Worm (Caenorhabditis elegans) whole organism, L4 larva: ENCODE data around the gene ZK1098.9.

ENCODE experiments used
- D1046.2 ChIP-seq: fragments of 200-800 bp; sonication (Bioruptor generic); IDR thresholded peaks from 2 replicates; pipeline ENCODE4 v1.3.6; 2022; ENCODE audit warnings: missing genetic modification characterization, missing compliant biosample characterization
- F10B5.3 ChIP-seq: sonication (generic microtip); optimal IDR thresholded peaks from 2 replicates; lab custom pipeline; 2016; ENCODE audit warnings: mild to moderate bottlenecking, missing genetic modification characterization, missing compliant biosample characterization
- F26F4.8 ChIP-seq: fragments of 200-800 bp; sonication (Bioruptor generic); conservative IDR thresholded peaks from 2 replicates; pipeline ENCODE4 v1.3.6; 2022; ENCODE audit warnings: missing genetic modification characterization, missing compliant biosample characterization
- F49E8.2 ChIP-seq: sonication (generic microtip); optimal IDR thresholded peaks from 2 replicates; lab custom pipeline; 2016; ENCODE audit warnings: missing compliant biosample characterization, mild to moderate bottlenecking, missing genetic modification characterization, borderline replicate concordance
- Y48G9A.11 ChIP-seq: fragments of 200-800 bp; sonication (Bioruptor generic); IDR thresholded peaks from 2 replicates; pipeline ENCODE4 v1.3.6; 2022; ENCODE audit warnings: missing genetic modification reagents, missing genetic modification characterization, missing compliant biosample characterization
- Y5F2A.4 ChIP-seq: fragments of 200-800 bp; sonication (Bioruptor generic); optimal IDR thresholded peaks from 2 replicates; lab custom pipeline; 2018; ENCODE audit warnings: mild to moderate bottlenecking, missing genetic modification characterization, missing compliant biosample characterization
- ZK337.2 ChIP-seq: fragments of 200-800 bp; sonication (Bioruptor generic); IDR thresholded peaks from 2 replicates; pipeline ENCODE4 v1.3.6; 2022; ENCODE audit warnings: missing genetic modification reagents, missing genetic modification characterization, missing compliant biosample characterization
- ZK546.5 ChIP-seq, 2 experiments: sonication (generic microtip); optimal IDR thresholded peaks; 2 replicates each; lab custom pipeline; 2017; ENCODE audit warnings: missing biosample characterization in 2 of 2, missing genetic modification characterization in 2 of 2
- arid-1 ChIP-seq: fragments of 200-800 bp; sonication (Bioruptor generic); conservative IDR thresholded peaks from 2 replicates; pipeline ENCODE4 v1.3.6; 2022; ENCODE audit warnings: missing genetic modification reagents, missing genetic modification characterization, missing compliant biosample characterization
- ceh-20 ChIP-seq: fragments of 200-800 bp; sonication (Bioruptor generic); IDR thresholded peaks from 2 replicates; pipeline ENCODE4 v1.3.6; 2022; ENCODE audit warnings: missing genetic modification reagents, missing genetic modification characterization, missing compliant biosample characterization
- ctbp-1 ChIP-seq: fragments of 200-800 bp; sonication (Bioruptor generic); IDR thresholded peaks from 2 replicates; pipeline ENCODE4 v1.3.6; 2022; ENCODE audit warnings: missing genetic modification reagents, missing genetic modification characterization, missing compliant biosample characterization
- daf-19 ChIP-seq: fragments of 200-800 bp; sonication (Bioruptor generic); conservative IDR thresholded peaks from 2 replicates; pipeline ENCODE4 v1.3.6; 2022; ENCODE audit warnings: missing genetic modification characterization, missing compliant biosample characterization
- daf-8 ChIP-seq: fragments of 200-800 bp; sonication (Bioruptor generic); IDR thresholded peaks from 2 replicates; pipeline ENCODE4 v1.3.6; 2022; ENCODE audit warnings: missing genetic modification characterization, missing compliant biosample characterization
- dpl-1 ChIP-seq: fragments of 150-350 bp; optimal IDR thresholded peaks from 2 replicates; lab custom pipeline; 2014; ENCODE audit warnings: missing biosample characterization, missing genetic modification reagents, missing genetic modification characterization
- egl-27 ChIP-seq: sonication (generic microtip); optimal IDR thresholded peaks from 3 replicates; lab custom pipeline; 2017; ENCODE audit warnings: missing biosample characterization, missing genetic modification reagents, missing genetic modification characterization
- fkh-10 ChIP-seq: fragments of 150-350 bp; optimal IDR thresholded peaks from 2 replicates; lab custom pipeline; 2014; ENCODE audit warnings: missing biosample characterization, missing genetic modification reagents, missing genetic modification characterization
- hif-1 ChIP-seq, 2 experiments: sonication (generic microtip); optimal IDR thresholded peaks; 2 replicates each; lab custom pipeline; 2016 to 2017; ENCODE audit warnings: missing compliant biosample characterization in 2 of 2, missing genetic modification characterization in 2 of 2, missing genetic modification reagents in 2 of 2, missing genotype in 2 of 2, mild to moderate bottlenecking in 1 of 2
- hlh-30 ChIP-seq: sonication (generic microtip); optimal IDR thresholded peaks from 2 replicates; lab custom pipeline; 2017; ENCODE audit warnings: antibody characterized with exemption, mild to moderate bottlenecking, missing genetic modification characterization, missing compliant biosample characterization; ENCODE audit not compliant: insufficient read depth
- jun-1 ChIP-seq: fragments of 150-350 bp; optimal IDR thresholded peaks from 2 replicates; lab custom pipeline; 2014; ENCODE audit warnings: missing biosample characterization, missing genetic modification reagents, missing genetic modification characterization
- lin-15B ChIP-seq: fragments of 150-350 bp; sonication (generic microtip); optimal IDR thresholded peaks from 3 replicates; lab custom pipeline; 2014; ENCODE audit warnings: missing biosample characterization, missing genetic modification characterization
- lin-29 ChIP-seq: fragments of 200-800 bp; sonication (Bioruptor generic); IDR thresholded peaks from 2 replicates; pipeline ENCODE4 v1.3.6; 2022; ENCODE audit warnings: missing genetic modification reagents, missing genetic modification characterization, missing compliant biosample characterization
- lin-38 ChIP-seq: fragments of 200-800 bp; sonication (Bioruptor generic); IDR thresholded peaks from 2 replicates; pipeline ENCODE4 v1.3.6; 2022; ENCODE audit warnings: missing genetic modification reagents, missing genetic modification characterization, missing compliant biosample characterization
- lin-39 ChIP-seq: fragments of 150-350 bp; optimal IDR thresholded peaks from 2 replicates; lab custom pipeline; 2014; ENCODE audit warnings: missing biosample characterization, missing genetic modification reagents, missing genetic modification characterization
- lsy-2 ChIP-seq, 2 experiments: fragments of 150-350 bp in 1 of 2; sonication (generic microtip) in 1 of 2; optimal IDR thresholded peaks; 2 replicates each; lab custom pipeline; 2014 to 2017; ENCODE audit warnings: missing biosample characterization in 2 of 2, missing genetic modification characterization in 2 of 2
- mdl-1 ChIP-seq, 2 experiments: fragments of 150-350 bp in 1 of 2; sonication (generic microtip) in 1 of 2; optimal IDR thresholded peaks; 2 replicates each; lab custom pipeline; 2014 to 2017; ENCODE audit warnings: missing biosample characterization in 2 of 2, missing genetic modification characterization in 2 of 2
- mep-1 ChIP-seq: fragments of 150-350 bp; sonication (generic microtip); optimal IDR thresholded peaks from 3 replicates; lab custom pipeline; 2014; ENCODE audit warnings: missing biosample characterization, missing genetic modification characterization
- mes-2 ChIP-seq: sonication (generic microtip); optimal IDR thresholded peaks from 2 replicates; lab custom pipeline; 2016; ENCODE audit warnings: missing genotype, mild to moderate bottlenecking, missing genetic modification characterization, missing compliant biosample characterization; ENCODE audit not compliant: poor library complexity, severe bottlenecking
- mxl-3 ChIP-seq: fragments of 200-800 bp; sonication (Bioruptor generic); optimal IDR thresholded peaks from 2 replicates; lab custom pipeline; 2018; ENCODE audit warnings: mild to moderate bottlenecking, missing genetic modification characterization, missing compliant biosample characterization
- nhr-102 ChIP-seq: sonication (generic microtip); optimal IDR thresholded peaks from 2 replicates; lab custom pipeline; 2016; ENCODE audit warnings: mild to moderate bottlenecking, missing genetic modification characterization, moderate library complexity, missing compliant biosample characterization
- nhr-11 ChIP-seq: fragments of 150-350 bp; optimal IDR thresholded peaks from 2 replicates; lab custom pipeline; 2014; ENCODE audit warnings: missing biosample characterization, missing genetic modification characterization
- nhr-111 ChIP-seq: fragments of 200-800 bp; sonication (Bioruptor generic); optimal IDR thresholded peaks from 2 replicates; lab custom pipeline; 2018; ENCODE audit warnings: mild to moderate bottlenecking, missing genetic modification characterization, missing compliant biosample characterization
- nhr-237 ChIP-seq: sonication (generic microtip); optimal IDR thresholded peaks from 2 replicates; lab custom pipeline; 2017; ENCODE audit warnings: missing biosample characterization, missing genetic modification characterization
- nhr-41 ChIP-seq: fragments of 200-800 bp; sonication (Bioruptor generic); IDR thresholded peaks from 2 replicates; pipeline ENCODE4 v1.3.6; 2022; ENCODE audit warnings: missing genetic modification reagents, missing genetic modification characterization, missing compliant biosample characterization
- nhr-42 ChIP-seq: fragments of 200-800 bp; sonication (Bioruptor generic); IDR thresholded peaks from 2 replicates; pipeline ENCODE4 v1.3.6; 2022; ENCODE audit warnings: missing genetic modification characterization, missing compliant biosample characterization
- pha-4 ChIP-seq, 2 experiments: fragments of 150-350 bp in 1 of 2; fragments of 200-800 bp in 1 of 2; sonication (Bioruptor generic) in 1 of 2; IDR thresholded peaks in 1 of 2; optimal IDR thresholded peaks in 1 of 2; 2 replicates each; pipeline versions ENCODE4 v1.3.6 to Lab custom; 2014 to 2022; ENCODE audit warnings: missing genetic modification characterization in 2 of 2, missing genetic modification reagents in 2 of 2, missing biosample characterization in 1 of 2, missing compliant biosample characterization in 1 of 2
- php-3 ChIP-seq: fragments of 200-800 bp; sonication (Bioruptor generic); IDR thresholded peaks from 2 replicates; pipeline ENCODE4 v1.3.6; 2022; ENCODE audit warnings: missing genetic modification reagents, missing genetic modification characterization, missing compliant biosample characterization
- pqm-1 ChIP-seq: sonication (generic microtip); optimal IDR thresholded peaks from 2 replicates; lab custom pipeline; 2017; ENCODE audit warnings: missing biosample characterization, missing genetic modification characterization
- rbr-2 ChIP-seq: sonication (generic microtip); optimal IDR thresholded peaks from 2 replicates; lab custom pipeline; 2016; ENCODE audit warnings: missing genotype, missing genetic modification characterization, missing compliant biosample characterization
- set-16 ChIP-seq: fragments of 200-800 bp; sonication (Bioruptor generic); IDR thresholded peaks from 2 replicates; pipeline ENCODE4 v1.3.6; 2022; ENCODE audit warnings: missing genetic modification reagents, missing genetic modification characterization, missing compliant biosample characterization
- skn-1 ChIP-seq: fragments of 150-350 bp; optimal IDR thresholded peaks from 2 replicates; lab custom pipeline; 2014; ENCODE audit warnings: missing biosample characterization, missing genetic modification characterization
- snpc-1.2 ChIP-seq: fragments of 200-800 bp; sonication (Bioruptor generic); IDR thresholded peaks from 2 replicates; pipeline ENCODE4 v1.3.6; 2022; ENCODE audit warnings: missing genetic modification reagents, missing genetic modification characterization, missing compliant biosample characterization
- snpc-4 ChIP-seq: fragments of 150-350 bp; optimal IDR thresholded peaks from 2 replicates; lab custom pipeline; 2014; ENCODE audit warnings: missing biosample characterization, missing genetic modification characterization
- spr-1 ChIP-seq: sonication (generic microtip); optimal IDR thresholded peaks from 2 replicates; lab custom pipeline; 2016; ENCODE audit warnings: mild to moderate bottlenecking, missing genetic modification characterization, missing compliant biosample characterization
- spr-3 ChIP-seq: fragments of 200-800 bp; sonication (Bioruptor generic); optimal IDR thresholded peaks from 2 replicates; lab custom pipeline; 2018; ENCODE audit warnings: mild to moderate bottlenecking, missing genetic modification characterization, missing compliant biosample characterization
- tag-97 ChIP-seq: fragments of 200-800 bp; sonication (Bioruptor generic); IDR thresholded peaks from 2 replicates; pipeline ENCODE4 v1.3.6; 2022; ENCODE audit warnings: missing genetic modification characterization, missing compliant biosample characterization
- zfp-3 ChIP-seq: fragments of 200-800 bp; sonication (Bioruptor generic); conservative IDR thresholded peaks from 2 replicates; pipeline ENCODE4 v1.3.6; 2022; ENCODE audit warnings: missing genetic modification reagents, missing genetic modification characterization, missing compliant biosample characterization

ZK1098.9 gene

DNA sequence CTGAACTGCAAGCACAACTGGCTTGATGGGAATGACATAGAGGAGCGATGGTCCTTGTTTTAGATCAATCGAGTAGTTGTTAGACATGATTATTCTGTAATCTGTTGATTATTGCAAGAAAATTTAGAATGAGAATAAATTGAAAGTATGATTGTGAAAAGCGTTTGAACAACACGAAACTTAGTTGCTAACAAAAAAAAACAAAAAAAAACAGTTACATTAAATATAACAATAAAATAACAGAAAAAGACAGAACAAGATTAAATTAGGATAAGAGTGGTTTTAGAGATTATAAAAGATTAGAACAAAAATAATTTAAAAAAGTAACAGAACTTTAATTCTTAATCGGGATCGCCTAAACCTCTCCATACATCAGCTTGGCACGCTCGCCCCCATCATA lies 19.0 kb downstream of the ZK1098.9 start, which contains the start of gene C48B4.9:
Gene C48B4.9, minus strand, starts transcription at position 101 of the 400 bp plus-strand sequence.
- TF ChIP-seq egl-27, result no peak
- TF ChIP-seq jun-1 (tag; lab: Kevin White, UChicago), result no peak
- no peak for TF ChIP-seq F10B5.3
- TF ChIP-seq zfp-3 (GFP tag; lab: Robert Waterston, UW), result no peak
- TF ChIP-seq rbr-2, result no peak
- no peak for TF ChIP-seq set-16 (GFP tag; lab: Robert Waterston, UW)
- TF ChIP-seq mxl-3 (GFP tag; lab: Kevin White, UChicago), result no peak
- no peak for TF ChIP-seq lin-39 (tag; lab: Kevin White, UChicago)
- TF ChIP-seq pha-4 (GFP tag; IDR thresholded peaks at IDR 0.05; lab: Robert Waterston, UW), result no peak
- TF ChIP-seq pha-4 (tag; optimal IDR thresholded peaks at IDR 0.05; lab: Kevin White, UChicago), result no peak
- TF ChIP-seq snpc-4 (tag; lab: Kevin White, UChicago), result no peak
- TF ChIP-seq nhr-11 (tag; lab: Kevin White, UChicago), result no peak
- TF ChIP-seq lin-29 (GFP tag; lab: Robert Waterston, UW), result no peak
- no peak for TF ChIP-seq nhr-41 (GFP tag; lab: Robert Waterston, UW)
- no peak for TF ChIP-seq nhr-42 (GFP tag; lab: Robert Waterston, UW)
- TF ChIP-seq nhr-111 (GFP tag; lab: Kevin White, UChicago), result no peak
- TF ChIP-seq ctbp-1, result no peak
- TF ChIP-seq F49E8.2 (tag; lab: Kevin White, UChicago), result no peak
- no peak for TF ChIP-seq ZK546.5 (tag; optimal IDR thresholded peaks at IDR 0.05; lab: Kevin White, UChicago)

DNA sequence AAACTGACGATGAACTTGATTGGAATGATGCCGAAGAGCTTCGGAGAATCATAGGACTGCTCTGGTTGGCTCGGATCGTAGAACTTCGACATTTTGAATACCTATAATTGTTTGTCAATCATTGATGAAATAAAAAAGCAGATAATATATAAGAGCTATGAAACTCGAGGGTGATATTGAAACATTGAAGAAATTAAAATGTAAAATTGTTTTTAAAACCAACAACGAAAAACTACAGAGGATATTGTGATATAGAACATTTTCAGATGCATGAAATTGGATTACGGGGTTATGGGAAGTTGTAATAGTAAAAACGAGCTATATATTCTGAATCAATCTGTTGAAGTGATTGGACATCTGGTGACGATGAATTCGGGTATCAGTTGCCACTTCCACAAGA lies 20.2 kb downstream of the ZK1098.9 start, which contains the start of gene C48B4.10:
Gene C48B4.10, minus strand, starts transcription at position 101 of the 400 bp plus-strand sequence.
- no peak for TF ChIP-seq Y48G9A.11 (GFP tag; lab: Robert Waterston, UW)
- TF ChIP-seq lin-15B (tag; lab: Kevin White, UChicago), result no peak
- TF ChIP-seq nhr-237, result no peak
- no peak for TF ChIP-seq dpl-1 (GFP tag; lab: Kevin White, UChicago)
- no peak for TF ChIP-seq lin-39 (tag; lab: Kevin White, UChicago)
- no peak for TF ChIP-seq daf-8 (GFP tag; lab: Robert Waterston, UW)
- TF ChIP-seq nhr-102 (tag; lab: Kevin White, UChicago), result no peak
- TF ChIP-seq skn-1 (tag; lab: Kevin White, UChicago), result no peak
- TF ChIP-seq pqm-1, result no peak
- TF ChIP-seq tag-97, result no peak
- no peak for TF ChIP-seq F49E8.2 (tag; lab: Kevin White, UChicago)
- TF ChIP-seq set-16 (GFP tag; lab: Robert Waterston, UW), result no peak
- TF ChIP-seq fkh-10, result no peak
- no peak for TF ChIP-seq lsy-2 (tag; optimal IDR thresholded peaks at IDR 0.05; lab: Kevin White, UChicago)
- TF ChIP-seq zfp-3 (GFP tag; lab: Robert Waterston, UW), result no peak
- no peak for TF ChIP-seq snpc-1.2 (GFP tag; lab: Robert Waterston, UW)
- no peak for TF ChIP-seq arid-1 (GFP tag; lab: Robert Waterston, UW)
- no peak for TF ChIP-seq mes-2 (tag; lab: Kevin White, UChicago)
- no peak for TF ChIP-seq D1046.2 (GFP tag; lab: Robert Waterston, UW)
- TF ChIP-seq lin-29 (GFP tag; lab: Robert Waterston, UW), result no peak

DNA sequence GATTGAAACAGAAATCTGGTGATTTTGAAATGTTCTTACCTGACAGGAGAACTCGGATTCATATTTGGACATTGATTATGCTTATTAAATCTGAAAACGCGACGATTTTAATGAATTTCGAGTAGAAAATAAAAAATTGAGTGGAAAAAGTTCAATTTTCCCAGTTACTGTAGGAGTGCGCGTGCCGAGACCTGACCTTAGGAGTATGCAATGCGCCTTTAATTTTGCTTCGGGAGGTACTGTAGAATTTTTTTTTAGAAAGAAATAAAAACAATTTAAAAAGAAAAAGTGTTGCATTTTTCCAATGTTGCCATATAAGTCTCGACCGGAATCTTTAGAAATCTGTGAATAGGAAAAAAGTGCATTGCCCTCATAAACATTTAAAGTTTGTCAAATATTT lies 21.7 kb downstream of the ZK1098.9 start, which contains the start of gene C48B4.11:
Gene C48B4.11, minus strand, starts transcription at position 143 of the 400 bp plus-strand sequence.
- no peak for TF ChIP-seq spr-1
- no peak for TF ChIP-seq spr-3
- no peak for TF ChIP-seq nhr-111 (GFP tag; lab: Kevin White, UChicago)
- TF ChIP-seq skn-1 (tag; lab: Kevin White, UChicago), result no peak
- no peak for TF ChIP-seq F26F4.8 (GFP tag; lab: Robert Waterston, UW)
- TF ChIP-seq lin-38, result no peak
- TF ChIP-seq hlh-30 (tag; lab: Kevin White, UChicago), result no peak
- no peak for TF ChIP-seq ZK337.2 (GFP tag; lab: Robert Waterston, UW)
- TF ChIP-seq D1046.2 (GFP tag; lab: Robert Waterston, UW), result no peak
- TF ChIP-seq php-3, result no peak
- TF ChIP-seq Y5F2A.4 (GFP tag; lab: Kevin White, UChicago), result no peak
- TF ChIP-seq ceh-20 (GFP tag; lab: Robert Waterston, UW), result no peak
- TF ChIP-seq mdl-1 (tag; optimal IDR thresholded peaks at IDR 0.05; lab: Kevin White, UChicago), result no peak
- no peak for TF ChIP-seq daf-19 (GFP tag; lab: Robert Waterston, UW)
- no peak for TF ChIP-seq mep-1 (tag; lab: Kevin White, UChicago)
- no peak for TF ChIP-seq hif-1 (tag; optimal IDR thresholded peaks at IDR 0.05; lab: Kevin White, UChicago)
